Worm (Caenorhabditis elegans): Measurements from ENCODE around the gene F53H2.3.

ce11 chrV:20451793-20452192 is 40.2 kb upstream of the F53H2.3 start:
- TF ChIP-seq ceh-13 (GFP tag; optimal IDR thresholded peaks at IDR 0.05) (no peak), hmg-4 (GFP tag; optimal IDR thresholded peaks at IDR 0.05) (no peak)

All from whole organism, early embryonic.